Worm (Caenorhabditis elegans): ENCODE results near the gene C12D5.3.

C12D5.3 gene

DNA sequence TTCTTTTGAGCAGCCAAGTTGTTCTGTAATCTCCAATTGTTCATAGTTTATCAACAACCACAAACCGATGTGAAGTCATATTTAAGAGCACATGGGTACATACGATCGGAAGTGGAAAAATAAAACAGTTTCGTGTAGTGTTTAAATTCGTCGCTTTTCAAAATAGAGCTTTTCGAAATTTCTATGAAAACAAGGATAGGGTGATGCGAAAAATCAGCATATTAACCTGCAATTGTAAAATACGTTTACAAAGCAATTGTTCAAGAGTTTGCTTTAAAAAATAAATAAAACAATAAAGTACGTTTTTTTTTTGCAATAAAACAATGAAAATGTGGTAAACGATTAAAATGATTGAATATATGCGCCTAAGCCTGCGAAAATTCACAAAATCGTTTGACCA is 45.9 kb downstream of the C12D5.3 start, which contains the start of gene ZK105.14:
ZK105.14 (minus strand) TSS at position 101 of the 400 bp plus-strand sequence.
- no peak for TF ChIP-seq ZK546.5 (tag; optimal IDR thresholded peaks at IDR 0.05)
- TF ChIP-seq nhr-129 (tag; optimal IDR thresholded peaks at IDR 0.05), result no peak

DNA sequence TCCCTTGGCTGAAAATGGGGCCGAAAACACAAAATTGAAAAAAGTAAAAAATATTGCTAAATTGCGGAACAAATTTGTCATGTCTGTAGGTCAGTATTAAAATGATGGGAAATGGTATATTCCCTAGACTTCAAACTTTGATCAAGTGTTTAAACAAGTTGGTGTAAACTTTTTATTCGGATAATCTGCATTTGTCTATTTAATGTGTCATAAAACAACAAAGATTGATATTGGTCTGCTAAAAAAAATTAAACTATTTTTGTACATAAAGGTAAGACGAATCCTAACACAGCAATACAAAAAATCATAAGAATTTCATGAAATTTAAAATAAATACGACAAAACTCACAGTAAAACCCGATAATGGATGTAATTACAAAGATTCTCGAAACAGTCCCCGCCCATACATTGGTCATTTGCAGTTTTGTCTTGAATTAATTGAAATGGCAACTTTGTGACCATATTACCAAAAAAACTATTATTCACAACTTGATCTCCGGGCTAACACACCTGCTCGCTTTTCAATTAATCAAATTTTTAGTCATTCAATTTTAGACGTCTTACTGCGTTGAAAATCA is 48.1 kb downstream of the C12D5.3 start, which contains the start of the genes ZK105.6 and ZK105.8:
ZK105.6 (minus strand) TSS at position 101 of the 578 bp plus-strand sequence.
ZK105.8 (plus strand) TSS at position 528 of the 578 bp plus-strand sequence.
- TF ChIP-seq mdl-1 (tag; optimal IDR thresholded peaks at IDR 0.05) (no peak), gmeb-1 (tag; optimal IDR thresholded peaks at IDR 0.05) (no peak), unc-62 (GFP tag; optimal IDR thresholded peaks at IDR 0.05) (no peak), C34F6.9 (tag; optimal IDR thresholded peaks at IDR 0.05) (no peak), mbf-1 (tag; optimal IDR thresholded peaks at IDR 0.05) (no peak), ceh-82 (tag; optimal IDR thresholded peaks at IDR 0.05) (no peak), ZK546.5 (tag; optimal IDR thresholded peaks at IDR 0.05) (no peak), F13H6.1 (tag; optimal IDR thresholded peaks at IDR 0.05) (no peak), Y55F3AM.14 (GFP tag; optimal IDR thresholded peaks at IDR 0.05) (no peak), egl-27 (tag; optimal IDR thresholded peaks at IDR 0.05) (no peak), unc-39 (tag; optimal IDR thresholded peaks at IDR 0.05) (no peak), ceh-16 (tag; optimal IDR thresholded peaks at IDR 0.05) (no peak), elt-1 (tag; optimal IDR thresholded peaks at IDR 0.05) (no peak), sem-4 (tag; optimal IDR thresholded peaks at IDR 0.05) (no peak)

DNA sequence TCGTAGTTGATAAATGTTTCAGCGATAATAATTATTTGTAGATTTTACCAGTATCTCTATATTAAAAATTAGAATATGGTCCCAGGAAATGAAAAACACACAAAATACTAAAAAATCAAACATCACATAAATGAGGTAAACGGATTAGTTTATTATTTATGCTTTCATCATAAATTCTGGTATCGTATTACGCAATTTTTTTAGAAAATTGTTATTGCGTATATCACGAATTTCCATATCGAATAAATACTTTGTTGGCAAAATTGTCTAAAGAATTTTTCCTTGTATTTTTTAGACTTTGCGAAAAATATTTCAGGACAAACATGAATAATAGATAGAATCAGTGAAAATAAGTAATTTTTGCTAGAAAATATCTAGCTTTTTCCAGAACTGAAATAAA is 50.2 kb downstream of the C12D5.3 start:
- TF ChIP-seq unc-55 (GFP tag; optimal IDR thresholded peaks at IDR 0.05) (peak; percentile 71), zag-1 (tag; optimal IDR thresholded peaks at IDR 0.05) (no peak), mdl-1 (tag; optimal IDR thresholded peaks at IDR 0.05) (no peak), nhr-21 (tag; optimal IDR thresholded peaks at IDR 0.05) (no peak)

Measured in whole organism, L2 larva.